Worm (Caenorhabditis elegans): ENCODE data around the gene scvp-1.
A peak's percentile ranks its signal among the peaks of the same experiment; 100 is the strongest.

Gene scvp-1

DNA sequence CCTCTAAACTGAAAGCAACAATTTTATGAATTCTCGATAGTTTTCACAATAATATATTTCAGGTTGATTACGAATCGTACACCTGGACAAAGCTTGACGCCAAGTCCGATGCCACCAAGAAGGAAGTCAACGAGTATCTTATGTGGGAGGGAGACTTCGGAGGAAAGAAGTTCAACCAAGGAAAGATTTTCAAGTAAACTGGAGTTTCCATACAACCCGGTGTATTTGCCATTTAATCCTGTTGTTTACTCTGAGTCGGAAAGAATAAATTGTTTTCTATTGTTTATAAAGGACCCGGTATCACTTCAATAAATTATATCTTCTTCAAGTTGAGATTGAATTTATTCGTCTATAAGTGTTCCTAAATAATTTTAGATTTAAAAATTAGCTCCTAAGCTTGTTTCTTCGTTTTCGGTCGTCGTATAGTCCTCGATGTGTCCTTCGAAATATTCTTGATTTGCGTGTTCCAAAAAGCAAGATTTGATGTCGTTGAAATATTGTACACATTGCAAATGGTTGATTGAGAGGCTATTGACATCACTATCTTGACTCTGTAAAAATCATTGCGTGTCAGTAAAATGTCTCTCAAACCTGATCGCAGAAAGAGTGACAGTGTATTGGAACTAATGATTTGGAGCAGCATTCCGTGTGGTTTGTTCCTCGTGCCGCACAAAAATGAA lies 36.6 kb upstream of the scvp-1 start:
- TF ChIP-seq ztf-4 (tag; optimal IDR thresholded peaks at IDR 0.05) (no peak), ceh-90 (tag; optimal IDR thresholded peaks at IDR 0.05) (no peak), lsy-2 (tag; optimal IDR thresholded peaks at IDR 0.05) (peak in 1 of 2 experiments; percentile 27), dsc-1 (tag; optimal IDR thresholded peaks at IDR 0.05) (no peak), unc-98 (GFP tag; IDR thresholded peaks at IDR 0.05) (no peak), lin-13 (GFP tag; optimal IDR thresholded peaks at IDR 0.05) (no peak), hlh-4 (tag; optimal IDR thresholded peaks at IDR 0.05) (no peak), sox-4 (tag; optimal IDR thresholded peaks at IDR 0.05) (no peak), unc-86 (tag; optimal IDR thresholded peaks at IDR 0.05) (no peak), efl-1 (optimal IDR thresholded peaks at IDR 0.05) (no peak), efl-1 (GFP tag; optimal IDR thresholded peaks at IDR 0.05 in 1 of 2) (peak in 1 of 2 experiments; percentile 24), nhr-85 (tag) (peak; percentile 4), snpc-4 (tag; optimal IDR thresholded peaks at IDR 0.05) (no peak), Y116A8C.19 (tag; optimal IDR thresholded peaks at IDR 0.05; ENCODE audit: borderline replicate concordance) (no peak), grh-1 (GFP tag; IDR thresholded peaks at IDR 0.05) (no peak)

DNA sequence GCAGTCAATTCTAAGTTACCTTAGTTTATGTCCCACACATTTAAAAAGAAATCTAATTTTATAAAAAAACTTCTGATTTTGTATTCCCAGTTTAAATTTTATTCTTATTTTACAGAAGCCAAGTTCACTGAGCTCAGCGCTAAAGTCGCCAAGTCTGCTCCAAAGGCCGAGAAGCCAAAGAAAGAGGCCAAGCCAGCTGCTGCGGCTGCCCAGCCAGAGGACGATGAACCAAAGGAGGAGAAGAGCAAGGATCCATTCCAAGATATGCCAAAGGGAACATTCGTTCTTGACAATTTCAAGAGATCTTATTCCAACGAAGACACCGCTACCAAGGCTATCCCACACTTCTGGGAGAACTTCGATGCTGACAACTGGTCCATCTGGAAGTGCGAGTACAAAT lies 35.8 kb upstream of the scvp-1 start:
- TF ChIP-seq irx-1 (tag; optimal IDR thresholded peaks at IDR 0.05) (no peak), isw-1 (GFP tag; IDR thresholded peaks at IDR 0.05) (no peak), efl-1 (optimal IDR thresholded peaks at IDR 0.05) (no peak), efl-1 (GFP tag; optimal IDR thresholded peaks at IDR 0.05 in 1 of 2) (peak in 1 of 2 experiments; percentile 17), C34B4.2 (tag; optimal IDR thresholded peaks at IDR 0.05) (no peak), swsn-7 (tag; optimal IDR thresholded peaks at IDR 0.05) (no peak), mab-9 (GFP tag; IDR thresholded peaks at IDR 0.05) (no peak)

DNA sequence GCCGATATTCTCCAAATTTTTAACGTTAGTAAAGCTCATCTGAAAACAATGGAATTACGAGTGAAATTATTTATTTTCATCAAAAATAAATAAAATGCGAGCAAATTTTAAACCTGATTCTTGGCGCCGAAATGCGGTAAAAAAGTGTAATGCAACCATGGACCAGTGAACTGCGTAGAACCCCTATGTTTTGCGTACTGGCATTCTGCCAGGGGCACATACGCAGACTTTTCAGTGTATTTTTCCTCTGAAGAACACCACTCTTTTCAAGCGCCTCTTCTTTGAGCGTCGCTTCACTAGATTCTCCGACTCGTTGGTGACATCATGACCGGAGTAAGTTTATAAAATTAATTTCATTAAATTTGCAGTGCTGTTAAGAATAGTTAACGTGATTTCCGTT lies 34.4 kb upstream of the scvp-1 start, which contains the start of the genes ctf-4 and eef-1G:
TSS of gene ctf-4 (minus strand) at position 39 of the 400 bp plus-strand sequence.
TSS of gene eef-1G (plus strand) at position 219 of the 400 bp plus-strand sequence.
- TF ChIP-seq fos-1 (tag; optimal IDR thresholded peaks at IDR 0.05) (peak; percentile 93), unc-130 (tag; optimal IDR thresholded peaks at IDR 0.05) (peak; percentile 99), mdl-1 (tag; optimal IDR thresholded peaks at IDR 0.05) (peak in 1 of 2 experiments; percentile 93), aly-2 (tag; optimal IDR thresholded peaks at IDR 0.05) (peak; percentile 70), egl-27 (tag; optimal IDR thresholded peaks at IDR 0.05) (peak in 1 of 2 experiments; percentile 34), mab-9 (GFP tag; IDR thresholded peaks at IDR 0.05) (peak; percentile 86), C04F5.9 (tag; optimal IDR thresholded peaks at IDR 0.05) (peak; percentile 53), pax-3 (tag; optimal IDR thresholded peaks at IDR 0.05) (peak; percentile 91), lin-15B (tag; optimal IDR thresholded peaks at IDR 0.05) (peak; percentile 92), sptf-1 (tag; optimal IDR thresholded peaks at IDR 0.05) (no peak), nhr-47 (tag; optimal IDR thresholded peaks at IDR 0.05) (peak; percentile 96), zag-1 (tag; optimal IDR thresholded peaks at IDR 0.05) (peak; percentile 46), unc-86 (tag; optimal IDR thresholded peaks at IDR 0.05) (peak; percentile 91), vab-15 (tag; optimal IDR thresholded peaks at IDR 0.05) (peak; percentile 74), nhr-77 (tag; optimal IDR thresholded peaks at IDR 0.05) (peak; percentile 96), swsn-7 (tag; optimal IDR thresholded peaks at IDR 0.05) (peak; percentile 95), lir-3 (tag; optimal IDR thresholded peaks at IDR 0.05; ENCODE audit: poor library complexity) (peak; percentile 81), fkh-8 (tag; optimal IDR thresholded peaks at IDR 0.05) (peak; percentile 97), nhr-19 (GFP tag; conservative IDR thresholded peaks at IDR 0.05) (peak; percentile 99), ztf-4 (tag; optimal IDR thresholded peaks at IDR 0.05) (peak; percentile 93), ceh-90 (tag; optimal IDR thresholded peaks at IDR 0.05) (no peak), ces-1 (GFP tag; optimal IDR thresholded peaks at IDR 0.05) (no peak), dsc-1 (tag; optimal IDR thresholded peaks at IDR 0.05) (peak; percentile 95), pag-3 (tag; optimal IDR thresholded peaks at IDR 0.05; ENCODE audit: borderline replicate concordance, insufficient read depth) (no peak), lin-13 (GFP tag; optimal IDR thresholded peaks at IDR 0.05) (peak; percentile 95), ceh-82 (tag; optimal IDR thresholded peaks at IDR 0.05) (peak; percentile 88 to 98 (median 94)), xbp-1 (tag; optimal IDR thresholded peaks at IDR 0.05) (peak; percentile 96), fkh-10 (GFP tag; optimal IDR thresholded peaks at IDR 0.05) (peak; percentile 80), F16B12.6 (tag; optimal IDR thresholded peaks at IDR 0.05) (peak; percentile 68), elt-3 (tag; optimal IDR thresholded peaks at IDR 0.05) (peak in 4 of 6 experiments; percentile 30 to 96 (median 94)), efl-1 (optimal IDR thresholded peaks at IDR 0.05) (peak; percentile 96 to 99), efl-1 (GFP tag; optimal IDR thresholded peaks at IDR 0.05 in 1 of 2) (peak; percentile 94 to 99), Y116A8C.19 (tag; optimal IDR thresholded peaks at IDR 0.05; ENCODE audit: borderline replicate concordance) (no peak), mef-2 (tag; optimal IDR thresholded peaks at IDR 0.05) (peak; percentile 48), hpl-2 (GFP tag; optimal IDR thresholded peaks at IDR 0.05) (peak; percentile 89), tbx-2 (tag; optimal IDR thresholded peaks at IDR 0.05) (peak; percentile 97), zip-4 (GFP tag; optimal IDR thresholded peaks at IDR 0.05) (peak; percentile 85)

Data from whole organism, L1 larva.